Fruit fly (Drosophila melanogaster): ENCODE results near the gene CG2680.
A peak's percentile ranks its signal among the peaks of the same experiment; 100 is the strongest.

Gene CG2680

dm6 chrX:2703693-2704092, 3.5 kb downstream of the CG2680 start, which contains the start of gene Ugalt (continued):
- TF ChIP-seq bigmax (GFP tag; optimal IDR thresholded peaks at IDR 0.05): peak; percentile 94
- TF ChIP-seq stwl (tag; optimal IDR thresholded peaks at IDR 0.05): peak; percentile 93
- TF ChIP-seq slou (GFP tag; optimal IDR thresholded peaks at IDR 0.05): peak; percentile 100
- TF ChIP-seq CG10267 (tag; optimal IDR thresholded peaks at IDR 0.05): peak; percentile 100
- peak; percentile 100 for TF ChIP-seq Pdp1 (GFP tag; optimal IDR thresholded peaks at IDR 0.05)
- TF ChIP-seq CG1832 (GFP tag; optimal IDR thresholded peaks at IDR 0.05): peak; percentile 80
- TF ChIP-seq CG3065 (GFP tag; optimal IDR thresholded peaks at IDR 0.05): peak; percentile 100
- TF ChIP-seq Jarid2 (GFP tag; optimal IDR thresholded peaks at IDR 0.05): peak; percentile 100
- TF ChIP-seq CG18619 (GFP tag; optimal IDR thresholded peaks at IDR 0.05): peak; percentile 100
- TF ChIP-seq CG12236 (GFP tag; optimal IDR thresholded peaks at IDR 0.05): peak; percentile 100
- peak; percentile 94 for TF ChIP-seq CG10321 (GFP tag; IDR thresholded peaks at IDR 0.05)
- peak; percentile 100 for TF ChIP-seq Sox100B (GFP tag; optimal IDR thresholded peaks at IDR 0.05)
- peak; percentile 50 for TF ChIP-seq Bgb (GFP tag; IDR thresholded peaks at IDR 0.05; ENCODE audit: partially characterized antibody)
- peak in 1 of 2 experiments; percentile 85 for TF ChIP-seq eve (GFP tag; optimal IDR thresholded peaks at IDR 0.05)
- peak; percentile 100 for TF ChIP-seq dmrt99B (tag; optimal IDR thresholded peaks at IDR 0.05)
- TF ChIP-seq klu (GFP tag; IDR thresholded peaks at IDR 0.05): peak; percentile 100
- TF ChIP-seq eyg (GFP tag; optimal IDR thresholded peaks at IDR 0.05): peak; percentile 100
- TF ChIP-seq BEAF-32 (GFP tag; optimal IDR thresholded peaks at IDR 0.05): peak; percentile 42
- peak; percentile 100 for TF ChIP-seq dm (GFP tag; optimal IDR thresholded peaks at IDR 0.05)
- TF ChIP-seq gro (GFP tag; optimal IDR thresholded peaks at IDR 0.05): peak; percentile 100
- peak; percentile 100 for TF ChIP-seq MBD-R2 (GFP tag; IDR thresholded peaks at IDR 0.05)
- peak; percentile 100 for TF ChIP-seq HLH54F (GFP tag; optimal IDR thresholded peaks at IDR 0.05)
- TF ChIP-seq CG2712 (tag; optimal IDR thresholded peaks at IDR 0.05): peak; percentile 100
- peak; percentile 100 for TF ChIP-seq PHDP (tag; optimal IDR thresholded peaks at IDR 0.05)
- TF ChIP-seq en (GFP tag; optimal IDR thresholded peaks at IDR 0.05): peak; percentile 100
- peak; percentile 99 for TF ChIP-seq Vsx1 (GFP tag; optimal IDR thresholded peaks at IDR 0.05)
- peak; percentile 100 for TF ChIP-seq kni (GFP tag; optimal IDR thresholded peaks at IDR 0.05)
- peak; percentile 100 for TF ChIP-seq kay (GFP tag; optimal IDR thresholded peaks at IDR 0.05)
- TF ChIP-seq Aef1 (GFP tag; IDR thresholded peaks at IDR 0.05): peak; percentile 100
- TF ChIP-seq run (tag; optimal IDR thresholded peaks at IDR 0.05): peak; percentile 100
- TF ChIP-seq so (GFP tag; IDR thresholded peaks at IDR 0.05): peak; percentile 100
- TF ChIP-seq Oli (tag; optimal IDR thresholded peaks at IDR 0.05): peak; percentile 100
- TF ChIP-seq YL-1 (GFP tag; optimal IDR thresholded peaks at IDR 0.05): peak; percentile 100
- TF ChIP-seq maf-S (GFP tag; optimal IDR thresholded peaks at IDR 0.05): peak; percentile 100
- peak; percentile 100 for TF ChIP-seq chn (GFP tag; optimal IDR thresholded peaks at IDR 0.05)
- no peak for TF ChIP-seq sc (optimal IDR thresholded peaks at IDR 0.05)
- TF ChIP-seq sc (GFP tag; optimal IDR thresholded peaks at IDR 0.05): peak; percentile 100
- TF ChIP-seq CG3163 (GFP tag; optimal IDR thresholded peaks at IDR 0.05): peak; percentile 99
- TF ChIP-seq CG2129 (GFP tag; IDR thresholded peaks at IDR 0.05; ENCODE audit: partially characterized antibody): no peak
- TF ChIP-seq crc (GFP tag; optimal IDR thresholded peaks at IDR 0.05): peak; percentile 100
- TF ChIP-seq hbn (GFP tag; IDR thresholded peaks at IDR 0.05; ENCODE audit: partially characterized antibody): no peak
- peak; percentile 100 for TF ChIP-seq CG2875 (GFP tag; optimal IDR thresholded peaks at IDR 0.05)
- peak; percentile 100 for TF ChIP-seq CG13775 (GFP tag; optimal IDR thresholded peaks at IDR 0.05)
- peak; percentile 100 for TF ChIP-seq CG13624 (GFP tag; optimal IDR thresholded peaks at IDR 0.05)
- TF ChIP-seq CG3838 (GFP tag; optimal IDR thresholded peaks at IDR 0.05): peak; percentile 100
- peak; percentile 100 for TF ChIP-seq slbo (GFP tag; IDR thresholded peaks at IDR 0.05)
- TF ChIP-seq Dfd (GFP tag; optimal IDR thresholded peaks at IDR 0.05): peak in 1 of 2 experiments; percentile 94
- TF ChIP-seq wor (GFP tag; IDR thresholded peaks at IDR 0.05): peak; percentile 100
- TF ChIP-seq CG2202 (tag; optimal IDR thresholded peaks at IDR 0.05): peak; percentile 100
- TF ChIP-seq da (GFP tag; optimal IDR thresholded peaks at IDR 0.05): peak; percentile 100

Measured in whole organism, embryonic.